Worm (Caenorhabditis elegans) whole organism, L2 larva: ENCODE measurements around the gene chil-14.

Source experiments
- F13H6.1 ChIP-seq: sonication (generic microtip); optimal IDR thresholded peaks from 2 replicates; lab custom pipeline; 2016; ENCODE audit warnings: missing genetic modification characterization, missing compliant biosample characterization
- R02D3.7 ChIP-seq: fragments of 150-350 bp; optimal IDR thresholded peaks from 2 replicates; lab custom pipeline; 2014; ENCODE audit warnings: missing biosample characterization, missing genetic modification characterization
- Y55F3AM.14 ChIP-seq: fragments of 200-800 bp; sonication (Bioruptor generic); optimal IDR thresholded peaks from 2 replicates; lab custom pipeline; 2018; ENCODE audit warnings: mild to moderate bottlenecking, missing genetic modification characterization, missing compliant biosample characterization
- alr-1 ChIP-seq: fragments of 150-350 bp; optimal IDR thresholded peaks from 2 replicates; lab custom pipeline; 2014; ENCODE audit warnings: missing biosample characterization, missing genetic modification characterization
- aly-2 ChIP-seq: fragments of 150-350 bp; optimal IDR thresholded peaks from 2 replicates; lab custom pipeline; 2014; ENCODE audit warnings: missing biosample characterization, missing genetic modification characterization
- blmp-1 ChIP-seq: sonication (generic microtip); optimal IDR thresholded peaks from 2 replicates; lab custom pipeline; 2017; ENCODE audit warnings: missing genetic modification characterization, mild to moderate bottlenecking, missing compliant biosample characterization, antibody characterized with exemption, moderate library complexity; ENCODE audit not compliant: insufficient read depth
- ceh-16 ChIP-seq: fragments of 150-350 bp; optimal IDR thresholded peaks from 2 replicates; lab custom pipeline; 2014; ENCODE audit warnings: missing biosample characterization, missing genetic modification characterization
- ceh-82 ChIP-seq: fragments of 150-350 bp; optimal IDR thresholded peaks from 2 replicates; lab custom pipeline; 2014; ENCODE audit warnings: missing biosample characterization, missing genetic modification characterization
- crh-2 ChIP-seq: sonication (generic microtip); optimal IDR thresholded peaks from 2 replicates; lab custom pipeline; 2017; ENCODE audit warnings: missing biosample characterization, missing genetic modification characterization
- dmd-4 ChIP-seq: sonication (generic microtip); optimal IDR thresholded peaks from 2 replicates; lab custom pipeline; 2017; ENCODE audit warnings: missing biosample characterization, missing genetic modification characterization
- egl-27 ChIP-seq: sonication (generic microtip); optimal IDR thresholded peaks from 3 replicates; lab custom pipeline; 2017; ENCODE audit warnings: missing biosample characterization, missing genetic modification reagents, missing genetic modification characterization
- elt-1 ChIP-seq: fragments of 150-350 bp; optimal IDR thresholded peaks from 2 replicates; lab custom pipeline; 2014; ENCODE audit warnings: missing biosample characterization, missing genetic modification characterization
- elt-3 ChIP-seq: sonication (generic microtip); optimal IDR thresholded peaks from 2 replicates; lab custom pipeline; 2017; ENCODE audit warnings: missing biosample characterization, missing genetic modification characterization
- fos-1 ChIP-seq: fragments of 150-350 bp; optimal IDR thresholded peaks from 2 replicates; lab custom pipeline; 2014; ENCODE audit warnings: missing biosample characterization, missing genetic modification characterization
- lin-11 ChIP-seq: fragments of 150-350 bp; sonication (generic microtip); optimal IDR thresholded peaks from 2 replicates; lab custom pipeline; 2014; ENCODE audit warnings: missing biosample characterization, missing genetic modification characterization, inconsistent platforms, mixed read lengths
- lin-13 ChIP-seq: fragments of 150-350 bp; optimal IDR thresholded peaks from 2 replicates; lab custom pipeline; 2014; ENCODE audit warnings: missing biosample characterization, missing genetic modification reagents, missing genetic modification characterization
- lsy-2 ChIP-seq, 2 experiments: fragments of 150-350 bp in 1 of 2; sonication (generic microtip) in 1 of 2; optimal IDR thresholded peaks; 2 replicates each; lab custom pipeline; 2014 to 2017; ENCODE audit warnings: missing biosample characterization in 2 of 2, missing genetic modification characterization in 2 of 2
- mbf-1 ChIP-seq: sonication (generic microtip); optimal IDR thresholded peaks from 2 replicates; lab custom pipeline; 2017; ENCODE audit warnings: missing biosample characterization, missing genetic modification characterization
- mdl-1 ChIP-seq, 2 experiments: fragments of 150-350 bp in 1 of 2; sonication (generic microtip) in 1 of 2; optimal IDR thresholded peaks; 2 replicates each; lab custom pipeline; 2017; ENCODE audit warnings: missing biosample characterization in 2 of 2, missing genetic modification characterization in 2 of 2
- nhr-10 ChIP-seq: sonication (generic microtip); optimal IDR thresholded peaks from 2 replicates; lab custom pipeline; 2017; ENCODE audit warnings: missing biosample characterization, missing genetic modification characterization
- nhr-11 ChIP-seq: fragments of 150-350 bp; optimal IDR thresholded peaks from 2 replicates; lab custom pipeline; 2014; ENCODE audit warnings: missing biosample characterization, missing genetic modification characterization
- nhr-129 ChIP-seq: fragments of 150-350 bp; optimal IDR thresholded peaks from 2 replicates; lab custom pipeline; 2014; ENCODE audit warnings: missing biosample characterization, missing genetic modification characterization
- nhr-23 ChIP-seq: fragments of 150-350 bp; optimal IDR thresholded peaks from 2 replicates; lab custom pipeline; 2014; ENCODE audit warnings: missing biosample characterization, missing genetic modification reagents, missing genetic modification characterization
- nhr-237 ChIP-seq: fragments of 150-350 bp; optimal IDR thresholded peaks from 2 replicates; lab custom pipeline; 2014; ENCODE audit warnings: missing biosample characterization, missing genetic modification characterization
- nhr-6 ChIP-seq: fragments of 150-350 bp; optimal IDR thresholded peaks from 2 replicates; lab custom pipeline; 2014; ENCODE audit warnings: missing biosample characterization, missing genetic modification characterization
- nhr-77 ChIP-seq: fragments of 150-350 bp; optimal IDR thresholded peaks from 2 replicates; lab custom pipeline; 2014; ENCODE audit warnings: missing biosample characterization, missing genetic modification characterization
- peb-1 ChIP-seq: fragments of 150-350 bp; optimal IDR thresholded peaks from 2 replicates; lab custom pipeline; 2014; ENCODE audit warnings: missing biosample characterization, missing genetic modification characterization
- sem-4 ChIP-seq: fragments of 150-350 bp; optimal IDR thresholded peaks from 2 replicates; lab custom pipeline; 2014; ENCODE audit warnings: missing biosample characterization, missing genetic modification reagents, missing genetic modification characterization
- skn-1 ChIP-seq: sonication (generic microtip); optimal IDR thresholded peaks from 2 replicates; lab custom pipeline; 2017; ENCODE audit warnings: missing biosample characterization, missing genetic modification characterization
- sma-9 ChIP-seq, 2 experiments: fragments of 150-350 bp in 1 of 2; sonication (generic microtip) in 1 of 2; optimal IDR thresholded peaks; 2 replicates each; lab custom pipeline; 2014 to 2016; ENCODE audit warnings: missing genetic modification characterization in 2 of 2, mild to moderate bottlenecking in 1 of 2, missing biosample characterization in 1 of 2, missing compliant biosample characterization in 1 of 2, missing genetic modification reagents in 1 of 2, moderate library complexity in 1 of 2
- unc-39 ChIP-seq: fragments of 150-350 bp; optimal IDR thresholded peaks from 2 replicates; lab custom pipeline; 2014; ENCODE audit warnings: missing biosample characterization, missing genetic modification characterization
- ztf-11 ChIP-seq: sonication (generic microtip); optimal IDR thresholded peaks from 2 replicates; lab custom pipeline; 2017; ENCODE audit warnings: missing biosample characterization, missing genetic modification characterization
- ztf-4 ChIP-seq: fragments of 150-350 bp; optimal IDR thresholded peaks from 2 replicates; lab custom pipeline; 2014; ENCODE audit warnings: missing biosample characterization, missing genetic modification characterization

chil-14 gene

ce11 chrV:1476284-1476792 is 21.5 kb downstream of the chil-14 start:
- TF ChIP-seq mbf-1 (tag; lab: Kevin White, UChicago) = no peak
- no peak for TF ChIP-seq lsy-2 (tag; optimal IDR thresholded peaks at IDR 0.05; lab: Kevin White, UChicago)
- no peak for TF ChIP-seq unc-39
- no peak for TF ChIP-seq Y55F3AM.14 (GFP tag; lab: Kevin White, UChicago)
- no peak for TF ChIP-seq nhr-237 (tag; lab: Kevin White, UChicago)
- no peak for TF ChIP-seq nhr-23 (tag; lab: Kevin White, UChicago)
- TF ChIP-seq nhr-10 = no peak
- TF ChIP-seq dmd-4 (tag; lab: Kevin White, UChicago) = no peak
- TF ChIP-seq nhr-129 (tag; lab: Kevin White, UChicago) = no peak
- TF ChIP-seq ztf-4 = no peak
- TF ChIP-seq skn-1 (tag; lab: Kevin White, UChicago) = no peak
- TF ChIP-seq aly-2 (tag; lab: Kevin White, UChicago) = no peak
- no peak for TF ChIP-seq lin-11 (tag; lab: Kevin White, UChicago)

- TF ChIP-seq dmd-4 (tag; lab: Kevin White, UChicago) (no peak), fos-1 (tag; lab: Kevin White, UChicago) (no peak), nhr-6 (tag; lab: Kevin White, UChicago) (no peak), ztf-11 (tag; lab: Kevin White, UChicago) (no peak), lsy-2 (tag; optimal IDR thresholded peaks at IDR 0.05; lab: Kevin White, UChicago) (no peak), elt-1 (tag; lab: Kevin White, UChicago) (no peak), sem-4 (no peak), egl-27 (tag; lab: Kevin White, UChicago) (no peak), nhr-23 (tag; lab: Kevin White, UChicago) (no peak), aly-2 (tag; lab: Kevin White, UChicago) (no peak)
- TF ChIP-seq, all 48 proteins: peak for 0
Measured at ce11 chrV:1476841-1477240, 22.0 kb downstream of the chil-14 start.

- TF ChIP-seq F13H6.1 (tag; lab: Kevin White, UChicago) (peak; percentile 58), peb-1 (tag; lab: Kevin White, UChicago) (no peak), elt-3 (no peak), R02D3.7 (no peak), Y55F3AM.14 (GFP tag; lab: Kevin White, UChicago) (no peak), nhr-77 (tag; lab: Kevin White, UChicago) (no peak), lin-11 (tag; lab: Kevin White, UChicago) (no peak), skn-1 (tag; lab: Kevin White, UChicago) (no peak), ztf-4 (no peak), nhr-129 (tag; lab: Kevin White, UChicago) (peak; percentile 58), sma-9 (GFP tag; optimal IDR thresholded peaks at IDR 0.05; lab: Kevin White, UChicago) (peak; percentile 6), sma-9 (tag; optimal IDR thresholded peaks at IDR 0.05; lab: Kevin White, UChicago) (no peak), nhr-11 (tag; lab: Kevin White, UChicago) (no peak), ceh-82 (tag; lab: Kevin White, UChicago) (no peak), crh-2 (no peak), mdl-1 (tag; optimal IDR thresholded peaks at IDR 0.05; lab: Kevin White, UChicago) (no peak), ceh-16 (tag; lab: Kevin White, UChicago) (no peak), blmp-1 (tag; lab: Kevin White, UChicago) (no peak), unc-39 (no peak), aly-2 (tag; lab: Kevin White, UChicago) (no peak), alr-1 (tag; lab: Kevin White, UChicago) (no peak), egl-27 (tag; lab: Kevin White, UChicago) (no peak)
Measured at ce11 chrV:1480841-1481240, 26.0 kb downstream of the chil-14 start.

ce11 chrV:1481742-1482141 is 26.9 kb downstream of the chil-14 start, which contains the start of gene C38C3.4:
TSS of gene C38C3.4 (plus strand) at chrV:1482042.
- no peak for TF ChIP-seq alr-1 (tag; lab: Kevin White, UChicago)
- no peak for TF ChIP-seq blmp-1 (tag; lab: Kevin White, UChicago)
- TF ChIP-seq ztf-4 = no peak
- TF ChIP-seq Y55F3AM.14 (GFP tag; lab: Kevin White, UChicago) = no peak
- TF ChIP-seq unc-39 = no peak
- no peak for TF ChIP-seq fos-1 (tag; lab: Kevin White, UChicago)
- TF ChIP-seq skn-1 (tag; lab: Kevin White, UChicago) = no peak
- no peak for TF ChIP-seq nhr-6 (tag; lab: Kevin White, UChicago)
- no peak for TF ChIP-seq nhr-23 (tag; lab: Kevin White, UChicago)
- TF ChIP-seq R02D3.7 = no peak
- TF ChIP-seq egl-27 (tag; lab: Kevin White, UChicago) = no peak
- no peak for TF ChIP-seq ztf-11 (tag; lab: Kevin White, UChicago)
- no peak for TF ChIP-seq sem-4
- TF ChIP-seq ceh-82 (tag; lab: Kevin White, UChicago) = no peak
- TF ChIP-seq lin-13 (GFP tag; lab: Kevin White, UChicago) = no peak
